Worm (Caenorhabditis elegans) whole organism, mixed stage, embryonic: Measurements from ENCODE around the gene F46B3.23.

Experiments used
- M03D4.4 ChIP-seq: sonication (generic microtip); optimal IDR thresholded peaks from 2 replicates; lab custom pipeline; 2017; ENCODE audit warnings: mild to moderate bottlenecking, missing genetic modification characterization, missing compliant biosample characterization
- bed-3 ChIP-seq: fragments of 200-800 bp; sonication (Bioruptor generic); optimal IDR thresholded peaks from 3 replicates; lab custom pipeline; 2018; ENCODE audit warnings: mild to moderate bottlenecking, missing genetic modification characterization, moderate library complexity, missing compliant biosample characterization
- blmp-1 ChIP-seq: fragments of 150-350 bp; optimal IDR thresholded peaks from 2 replicates; lab custom pipeline; 2014; ENCODE audit warnings: missing biosample characterization, missing genetic modification characterization
- ceh-39 ChIP-seq: fragments of 150-350 bp; optimal IDR thresholded peaks from 2 replicates; lab custom pipeline; 2014; ENCODE audit warnings: missing biosample characterization, missing genetic modification characterization
- ceh-43 ChIP-seq: fragments of 200-800 bp; sonication (Bioruptor generic); optimal IDR thresholded peaks from 2 replicates; lab custom pipeline; 2018; ENCODE audit warnings: mild to moderate bottlenecking, missing genetic modification characterization, moderate library complexity, missing compliant biosample characterization
- ceh-83 ChIP-seq: fragments of 200-800 bp; sonication (Bioruptor generic); optimal IDR thresholded peaks from 2 replicates; lab custom pipeline; 2018; ENCODE audit warnings: mild to moderate bottlenecking, missing genetic modification characterization, missing compliant biosample characterization
- ces-1 ChIP-seq: fragments of 150-350 bp; optimal IDR thresholded peaks from 2 replicates; lab custom pipeline; 2014; ENCODE audit warnings: missing biosample characterization, missing genetic modification reagents, missing genetic modification characterization
- cnd-1 ChIP-seq: fragments of 200-800 bp; sonication (Bioruptor generic); optimal IDR thresholded peaks from 2 replicates; lab custom pipeline; 2018; ENCODE audit warnings: mild to moderate bottlenecking, missing genetic modification characterization, missing compliant biosample characterization
- drap-1 ChIP-seq: fragments of 200-800 bp; sonication (Bioruptor generic); optimal IDR thresholded peaks from 3 replicates; lab custom pipeline; 2018; ENCODE audit warnings: mild to moderate bottlenecking, missing genetic modification characterization, missing compliant biosample characterization
- elt-1 ChIP-seq: sonication (generic microtip); optimal IDR thresholded peaks from 2 replicates; lab custom pipeline; 2017; ENCODE audit warnings: missing genetic modification characterization, mild to moderate bottlenecking, missing compliant biosample characterization, antibody characterized with exemption, moderate library complexity, borderline replicate concordance; ENCODE audit not compliant: insufficient read depth
- elt-3 ChIP-seq: fragments of 150-350 bp; optimal IDR thresholded peaks from 2 replicates; lab custom pipeline; 2014; ENCODE audit warnings: missing biosample characterization, missing genetic modification characterization
- flh-1 ChIP-seq: fragments of 200-800 bp; sonication (Bioruptor generic); optimal IDR thresholded peaks from 2 replicates; lab custom pipeline; 2018; ENCODE audit warnings: mild to moderate bottlenecking, missing genetic modification characterization, moderate library complexity, missing compliant biosample characterization
- ham-2 ChIP-seq: fragments of 200-800 bp; sonication (Bioruptor generic); optimal IDR thresholded peaks from 2 replicates; lab custom pipeline; 2018; ENCODE audit warnings: mild to moderate bottlenecking, missing genetic modification characterization, missing compliant biosample characterization
- hlh-1 ChIP-seq: fragments of 150-350 bp; optimal IDR thresholded peaks from 2 replicates; lab custom pipeline; 2014; ENCODE audit warnings: missing biosample characterization, missing genetic modification reagents, missing genetic modification characterization
- lsy-2 ChIP-seq: fragments of 150-350 bp; optimal IDR thresholded peaks from 2 replicates; lab custom pipeline; 2014; ENCODE audit warnings: missing biosample characterization, missing genetic modification characterization
- mab-5 ChIP-seq: fragments of 150-350 bp; optimal IDR thresholded peaks from 2 replicates; lab custom pipeline; 2014; ENCODE audit warnings: missing biosample characterization, missing genetic modification characterization
- mep-1 ChIP-seq: fragments of 150-350 bp; optimal IDR thresholded peaks from 2 replicates; lab custom pipeline; 2017; ENCODE audit warnings: missing biosample characterization, missing genetic modification reagents, missing genetic modification characterization, inconsistent platforms
- nhr-12 ChIP-seq: fragments of 150-350 bp; optimal IDR thresholded peaks from 2 replicates; lab custom pipeline; 2014; ENCODE audit warnings: missing biosample characterization, missing genetic modification characterization
- nhr-2 ChIP-seq: fragments of 150-350 bp; optimal IDR thresholded peaks from 2 replicates; lab custom pipeline; 2014; ENCODE audit warnings: missing biosample characterization, missing genetic modification characterization
- nhr-237 ChIP-seq: fragments of 150-350 bp; optimal IDR thresholded peaks from 2 replicates; lab custom pipeline; 2014; ENCODE audit warnings: missing biosample characterization, missing genetic modification characterization
- nhr-28 ChIP-seq: fragments of 150-350 bp; optimal IDR thresholded peaks from 2 replicates; lab custom pipeline; 2014; ENCODE audit warnings: missing biosample characterization, missing genetic modification characterization
- nhr-76 ChIP-seq: sonication (generic microtip); optimal IDR thresholded peaks from 2 replicates; lab custom pipeline; 2017; ENCODE audit warnings: missing biosample characterization, missing genetic modification characterization
- pha-4 ChIP-seq: fragments of 150-350 bp; optimal IDR thresholded peaks from 2 replicates; lab custom pipeline; 2018; ENCODE audit warnings: missing biosample characterization, missing genetic modification reagents, missing genetic modification characterization
- sem-2 ChIP-seq: fragments of 200-800 bp; sonication (Bioruptor generic); optimal IDR thresholded peaks from 2 replicates; lab custom pipeline; 2018; ENCODE audit warnings: mild to moderate bottlenecking, missing genetic modification characterization, missing compliant biosample characterization
- sptf-1 ChIP-seq: sonication (generic microtip); optimal IDR thresholded peaks from 2 replicates; lab custom pipeline; 2017; ENCODE audit warnings: mild to moderate bottlenecking, missing genetic modification characterization, moderate library complexity, missing compliant biosample characterization
- tbx-8 ChIP-seq: fragments of 200-800 bp; sonication (Bioruptor generic); optimal IDR thresholded peaks from 2 replicates; lab custom pipeline; 2018; ENCODE audit warnings: mild to moderate bottlenecking, missing genetic modification characterization, moderate library complexity, missing compliant biosample characterization
- unc-120 ChIP-seq: sonication (generic microtip); optimal IDR thresholded peaks from 2 replicates; lab custom pipeline; 2017; ENCODE audit warnings: missing genetic modification characterization, missing compliant biosample characterization; ENCODE audit not compliant: poor library complexity, severe bottlenecking
- unc-39 ChIP-seq: fragments of 150-350 bp; optimal IDR thresholded peaks from 2 replicates; lab custom pipeline; 2014; ENCODE audit warnings: missing biosample characterization, missing genetic modification characterization
- unc-62 ChIP-seq: fragments of 150-350 bp; optimal IDR thresholded peaks from 2 replicates; lab custom pipeline; 2014; ENCODE audit warnings: missing biosample characterization, missing genetic modification reagents, missing genetic modification characterization
- zip-8 ChIP-seq: fragments of 150-350 bp; optimal IDR thresholded peaks from 2 replicates; lab custom pipeline; 2014; ENCODE audit warnings: missing biosample characterization, missing genetic modification characterization
- ztf-11 ChIP-seq: fragments of 150-350 bp; optimal IDR thresholded peaks from 2 replicates; lab custom pipeline; 2014; ENCODE audit warnings: missing biosample characterization, missing genetic modification characterization

The F46B3.23 gene

DNA sequence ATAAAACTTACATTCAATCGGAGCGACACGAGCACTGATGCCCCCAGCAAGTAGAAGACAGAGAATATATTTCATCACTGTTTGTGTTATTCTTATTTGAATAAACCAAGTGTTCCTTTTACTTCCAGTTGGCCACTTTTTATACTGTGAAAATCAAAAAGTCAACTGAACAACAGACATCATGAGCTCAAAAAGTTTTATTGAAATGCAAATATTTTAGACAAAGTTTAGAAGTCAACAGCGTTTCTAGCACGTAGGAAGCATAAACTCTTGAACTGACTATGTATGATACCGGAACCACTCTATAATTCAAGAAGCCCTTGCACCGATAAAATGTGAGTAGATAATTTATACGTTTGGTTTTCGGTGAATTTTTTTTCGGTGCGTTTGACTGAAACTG is 24.7 kb upstream of the F46B3.23 start, which contains the start of gene F46B3.14:
Gene F46B3.14, minus strand, starts transcription at position 101 of the 400 bp plus-strand sequence.
- TF ChIP-seq nhr-12 (tag; lab: Kevin White, UChicago) (no peak), unc-62 (GFP tag; lab: Kevin White, UChicago) (no peak), tbx-8 (GFP tag; lab: Kevin White, UChicago) (no peak), sptf-1 (tag; lab: Kevin White, UChicago) (no peak), M03D4.4 (tag; lab: Kevin White, UChicago) (no peak), ceh-43 (GFP tag; lab: Kevin White, UChicago) (no peak), cnd-1 (tag; lab: Kevin White, UChicago) (no peak), unc-120 (tag; lab: Kevin White, UChicago) (no peak), nhr-2 (tag; lab: Kevin White, UChicago) (no peak), unc-39 (tag; lab: Kevin White, UChicago) (no peak), ces-1 (no peak), drap-1 (GFP tag; lab: Kevin White, UChicago) (no peak), ceh-39 (tag; lab: Kevin White, UChicago) (no peak), lsy-2 (tag; lab: Kevin White, UChicago) (no peak), sem-2 (GFP tag; lab: Kevin White, UChicago) (no peak), elt-3 (tag; lab: Kevin White, UChicago) (no peak), nhr-237 (no peak), nhr-76 (tag; lab: Kevin White, UChicago) (no peak)
- TF ChIP-seq, all 35 proteins: peak for 0

DNA sequence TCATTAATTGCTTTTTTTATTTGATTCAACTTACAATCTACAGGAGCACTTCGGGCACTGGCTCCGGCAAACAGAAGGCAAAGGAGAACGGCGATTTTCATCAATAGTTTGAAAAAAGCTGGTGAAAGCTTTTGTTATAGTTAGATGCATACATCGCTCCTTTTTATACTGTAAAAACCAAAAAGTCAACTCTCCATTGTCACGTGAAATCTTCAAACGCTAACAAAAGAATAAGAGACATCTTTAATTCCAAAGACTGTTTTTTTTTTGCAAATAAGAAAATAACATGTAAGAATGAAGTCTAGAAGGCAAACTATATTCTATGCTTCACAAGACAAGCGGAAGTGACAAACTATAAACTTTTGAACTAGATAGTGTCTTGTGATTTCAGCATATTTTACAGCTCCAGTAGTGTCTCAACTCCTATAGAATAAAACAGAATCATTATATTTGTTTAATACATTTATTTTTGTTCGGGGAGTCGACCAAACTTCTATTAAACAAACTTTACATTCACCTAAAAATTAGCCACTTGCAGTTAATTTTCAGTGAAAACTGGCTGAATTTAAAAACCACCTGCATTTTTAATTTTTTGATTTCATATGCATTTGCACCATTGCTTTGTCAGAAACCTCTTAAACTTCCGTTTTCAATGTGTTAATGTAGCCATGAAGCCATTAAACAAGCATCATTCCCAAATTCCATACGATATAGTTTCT is 19.7 kb upstream of the F46B3.23 start, which contains the start of the genes F46B3.9 and srz-18:
Gene F46B3.9, minus strand, starts transcription at position 101 of the 719 bp plus-strand sequence.
Gene srz-18, plus strand, starts transcription at position 669 of the 719 bp plus-strand sequence.
- TF ChIP-seq nhr-237, result no peak
- TF ChIP-seq mab-5 (tag; lab: Kevin White, UChicago), result no peak
- TF ChIP-seq cnd-1 (tag; lab: Kevin White, UChicago), result no peak
- no peak for TF ChIP-seq nhr-76 (tag; lab: Kevin White, UChicago)
- TF ChIP-seq nhr-28 (tag; lab: Kevin White, UChicago), result no peak
- no peak for TF ChIP-seq pha-4
- no peak for TF ChIP-seq mep-1
- TF ChIP-seq hlh-1 (tag; lab: Kevin White, UChicago), result no peak
- TF ChIP-seq bed-3 (GFP tag; lab: Kevin White, UChicago), result no peak
- no peak for TF ChIP-seq lsy-2 (tag; lab: Kevin White, UChicago)
- TF ChIP-seq unc-39 (tag; lab: Kevin White, UChicago), result no peak
- no peak for TF ChIP-seq sptf-1 (tag; lab: Kevin White, UChicago)
- TF ChIP-seq unc-120 (tag; lab: Kevin White, UChicago), result no peak
- no peak for TF ChIP-seq M03D4.4 (tag; lab: Kevin White, UChicago)
- TF ChIP-seq ham-2, result no peak
- no peak for TF ChIP-seq unc-62 (GFP tag; lab: Kevin White, UChicago)
- no peak for TF ChIP-seq flh-1 (GFP tag; lab: Kevin White, UChicago)
- TF ChIP-seq elt-3 (tag; lab: Kevin White, UChicago), result no peak
- TF ChIP-seq ceh-83 (GFP tag; lab: Kevin White, UChicago), result no peak

DNA sequence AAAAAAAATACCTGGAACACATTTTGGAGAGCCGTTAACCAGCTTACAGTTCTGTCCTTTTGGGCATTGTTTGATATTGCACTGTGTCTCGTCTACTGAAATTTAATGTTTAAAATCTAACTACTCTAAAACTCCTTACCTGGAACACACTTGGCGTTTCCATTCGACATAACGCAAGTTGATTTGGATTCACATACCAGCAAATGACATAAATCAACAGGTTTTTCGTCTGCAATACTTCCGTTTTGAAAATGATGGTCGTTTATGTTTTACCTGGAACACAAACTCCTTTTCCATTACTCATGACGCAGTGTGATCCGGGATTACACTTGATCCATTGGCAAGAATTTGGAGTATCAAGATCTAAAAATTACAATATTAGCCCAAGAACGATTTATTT is 18.7 kb upstream of the F46B3.23 start:
- TF ChIP-seq unc-62 (GFP tag; lab: Kevin White, UChicago), result no peak
- no peak for TF ChIP-seq bed-3 (GFP tag; lab: Kevin White, UChicago)
- TF ChIP-seq sem-2 (GFP tag; lab: Kevin White, UChicago), result no peak
- no peak for TF ChIP-seq pha-4
- TF ChIP-seq blmp-1 (tag; lab: Kevin White, UChicago), result no peak
- TF ChIP-seq nhr-237, result no peak
- no peak for TF ChIP-seq cnd-1 (tag; lab: Kevin White, UChicago)
- TF ChIP-seq lsy-2 (tag; lab: Kevin White, UChicago), result no peak
- TF ChIP-seq sptf-1 (tag; lab: Kevin White, UChicago), result no peak
- TF ChIP-seq elt-1, result no peak
- no peak for TF ChIP-seq nhr-2 (tag; lab: Kevin White, UChicago)
- no peak for TF ChIP-seq ceh-83 (GFP tag; lab: Kevin White, UChicago)
- TF ChIP-seq ztf-11 (tag; lab: Kevin White, UChicago), result no peak
- no peak for TF ChIP-seq nhr-76 (tag; lab: Kevin White, UChicago)
- TF ChIP-seq zip-8, result no peak
- TF ChIP-seq nhr-12 (tag; lab: Kevin White, UChicago), result no peak
- no peak for TF ChIP-seq M03D4.4 (tag; lab: Kevin White, UChicago)
- TF ChIP-seq ceh-39 (tag; lab: Kevin White, UChicago), result no peak
